Worm (Caenorhabditis elegans) whole organism, late embryonic: ENCODE measurements around the gene ZK6.8.

ENCODE experiments used
- ama-1 ChIP-seq: fragments of 150-350 bp; optimal IDR thresholded peaks from 2 replicates; lab custom pipeline; 2014
- ceh-2 ChIP-seq: sonication (generic microtip); optimal IDR thresholded peaks from 2 replicates; lab custom pipeline; 2016; ENCODE audit warnings: missing genotype, missing genetic modification characterization, missing compliant biosample characterization
- elt-4 ChIP-seq: sonication (generic microtip); optimal IDR thresholded peaks from 2 replicates; lab custom pipeline; 2016; ENCODE audit warnings: missing genetic modification characterization, missing compliant biosample characterization
- fkh-6 ChIP-seq: sonication (generic microtip); optimal IDR thresholded peaks from 2 replicates; lab custom pipeline; 2016; ENCODE audit warnings: missing genetic modification characterization, missing compliant biosample characterization
- madf-2 ChIP-seq: sonication (generic microtip); optimal IDR thresholded peaks from 2 replicates; lab custom pipeline; 2017; ENCODE audit warnings: missing genetic modification characterization, missing compliant biosample characterization
- mec-3 ChIP-seq: sonication (generic microtip); optimal IDR thresholded peaks from 2 replicates; lab custom pipeline; 2016; ENCODE audit warnings: borderline replicate concordance, missing genetic modification characterization, missing compliant biosample characterization
- pag-3 ChIP-seq: sonication (generic microtip); optimal IDR thresholded peaks from 2 replicates; lab custom pipeline; 2016; ENCODE audit warnings: missing compliant biosample characterization, missing genetic modification characterization, borderline replicate concordance
- pqm-1 ChIP-seq: sonication (generic microtip); optimal IDR thresholded peaks from 2 replicates; lab custom pipeline; 2016; ENCODE audit warnings: missing genetic modification characterization, missing compliant biosample characterization
- sox-2 ChIP-seq: fragments of 200-800 bp; sonication (Bioruptor generic); IDR thresholded peaks from 2 replicates; pipeline ENCODE4 v1.3.6; 2022; ENCODE audit warnings: missing genetic modification reagents, missing genetic modification characterization, missing compliant biosample characterization
- tbx-7 ChIP-seq: sonication (generic microtip); optimal IDR thresholded peaks from 2 replicates; lab custom pipeline; 2016; ENCODE audit warnings: missing genotype, missing genetic modification characterization, missing compliant biosample characterization
- ttx-3 ChIP-seq: sonication (generic microtip); optimal IDR thresholded peaks from 2 replicates; lab custom pipeline; 2016; ENCODE audit warnings: missing genetic modification reagents, missing genetic modification characterization, missing compliant biosample characterization
- unc-42 ChIP-seq: sonication (generic microtip); optimal IDR thresholded peaks from 2 replicates; lab custom pipeline; 2016; ENCODE audit warnings: missing genotype, missing genetic modification characterization, missing compliant biosample characterization
- unc-86 ChIP-seq: sonication (generic microtip); optimal IDR thresholded peaks from 2 replicates; lab custom pipeline; 2016; ENCODE audit warnings: missing genetic modification characterization, missing compliant biosample characterization
- zip-5 ChIP-seq: sonication (generic microtip); optimal IDR thresholded peaks from 2 replicates; lab custom pipeline; 2016; ENCODE audit warnings: missing genetic modification characterization, missing compliant biosample characterization

ce11 chrV:350822-351221 lies 30.9 kb upstream of the ZK6.8 start:
- no peak for TF ChIP-seq unc-86 (tag; lab: Kevin White, UChicago)
- no peak for TF ChIP-seq elt-4 (tag; lab: Kevin White, UChicago)
- TF ChIP-seq pag-3 (tag; lab: Kevin White, UChicago), result no peak
- no peak for TF ChIP-seq fkh-6
- no peak for TF ChIP-seq mec-3 (tag; lab: Kevin White, UChicago)
- no peak for TF ChIP-seq ama-1 (lab: Kevin White, UChicago)
- no peak for TF ChIP-seq ceh-2 (tag; lab: Kevin White, UChicago)
- TF ChIP-seq zip-5, result no peak
- TF ChIP-seq unc-42, result no peak
- TF ChIP-seq sox-2 (GFP tag; lab: Robert Waterston, UW), result no peak
- TF ChIP-seq pqm-1, result no peak
- TF ChIP-seq madf-2, result no peak
- TF ChIP-seq tbx-7 (tag; lab: Kevin White, UChicago), result no peak
- no peak for TF ChIP-seq ttx-3
